Worm (Caenorhabditis elegans): Measurements from ENCODE around the gene T25B9.11.

- TF ChIP-seq him-1 (tag; optimal IDR thresholded peaks at IDR 0.05): no peak
- no peak for TF ChIP-seq W03F9.2 (tag; optimal IDR thresholded peaks at IDR 0.05)
- no peak for TF ChIP-seq dao-5 (tag; optimal IDR thresholded peaks at IDR 0.05)
Observed at ce11 chrIV:10786731-10787130, 22.4 kb downstream of the T25B9.11 start, which contains the start of gene srd-7.
